Fruit fly (Drosophila melanogaster) whole organism, prepupa: Measurements from ENCODE around the gene Mi-2.

ENCODE experiments used
- Blimp-1 ChIP-seq: fragments of 200-800 bp; sonication (Bioruptor generic); optimal IDR thresholded peaks from 3 replicates; lab custom pipeline; 2017; ENCODE audit warnings: missing biosample characterization, missing genetic modification characterization, mild to moderate bottlenecking, moderate library complexity, missing genetic modification reagents
- CG10631 ChIP-seq: fragments of 200-800 bp; sonication (Bioruptor generic); optimal IDR thresholded peaks from 2 replicates; lab custom pipeline; 2016; ENCODE audit warnings: missing biosample characterization, missing genetic modification characterization
- CG11294 ChIP-seq: fragments of 200-800 bp; sonication (Bioruptor generic); IDR thresholded peaks from 2 replicates; pipeline ENCODE4 v1.3.6; 2022; ENCODE audit warnings: missing biosample characterization, missing genetic modification characterization
- CG11902 ChIP-seq: fragments of 200-800 bp; sonication (Bioruptor generic); optimal IDR thresholded peaks from 3 replicates; lab custom pipeline; 2016; ENCODE audit warnings: missing biosample characterization, missing genetic modification characterization
- CG15336 ChIP-seq: fragments of 200-800 bp; sonication (Bioruptor generic); IDR thresholded peaks from 2 replicates; pipeline ENCODE4 v1.3.6; 2022; ENCODE audit warnings: missing biosample characterization, missing genetic modification characterization
- CG32006 ChIP-seq: fragments of 200-800 bp; sonication (Bioruptor generic); optimal IDR thresholded peaks from 3 replicates; lab custom pipeline; 2017; ENCODE audit warnings: missing biosample characterization, mild to moderate bottlenecking, missing genetic modification characterization
- CG3919 ChIP-seq: fragments of 200-800 bp; sonication (Bioruptor generic); optimal IDR thresholded peaks from 3 replicates; lab custom pipeline; 2016; ENCODE audit warnings: missing biosample characterization, missing genetic modification characterization
- CG6163 ChIP-seq: fragments of 200-800 bp; sonication (Bioruptor generic); IDR thresholded peaks from 3 replicates; pipeline ENCODE4 v1.3.6; 2022; ENCODE audit warnings: missing biosample characterization, missing genetic modification characterization
- CG6276 ChIP-seq: fragments of 200-800 bp; sonication (Bioruptor generic); optimal IDR thresholded peaks from 2 replicates; lab custom pipeline; 2017; ENCODE audit warnings: missing biosample characterization, mild to moderate bottlenecking, missing genetic modification characterization
- CG6792 ChIP-seq: fragments of 200-800 bp; sonication (Bioruptor generic); optimal IDR thresholded peaks from 3 replicates; lab custom pipeline; 2016; ENCODE audit warnings: missing biosample characterization, missing genetic modification characterization
- CG6808 ChIP-seq: fragments of 200-800 bp; sonication (Bioruptor generic); optimal IDR thresholded peaks from 3 replicates; lab custom pipeline; 2017; ENCODE audit warnings: missing biosample characterization, missing genetic modification characterization, mild to moderate bottlenecking, moderate library complexity, missing genetic modification reagents
- CG7368 ChIP-seq: fragments of 200-800 bp; sonication (Bioruptor generic); optimal IDR thresholded peaks from 3 replicates; lab custom pipeline; 2016; ENCODE audit warnings: missing biosample characterization, missing genetic modification characterization
- CG8119 ChIP-seq: fragments of 200-800 bp; sonication (Bioruptor generic); IDR thresholded peaks from 3 replicates; pipeline ENCODE4 v1.3.6; 2022; ENCODE audit warnings: missing biosample characterization, missing genetic modification characterization
- CG8319 ChIP-seq: fragments of 200-800 bp; sonication (Bioruptor generic); optimal IDR thresholded peaks from 3 replicates; lab custom pipeline; 2016; ENCODE audit warnings: missing biosample characterization, missing genetic modification characterization
- CG8632 ChIP-seq: fragments of 200-800 bp; sonication (Bioruptor generic); optimal IDR thresholded peaks from 3 replicates; lab custom pipeline; 2016; ENCODE audit warnings: missing biosample characterization, missing genetic modification characterization
- CG9139 ChIP-seq: fragments of 200-800 bp; sonication (Bioruptor generic); optimal IDR thresholded peaks from 3 replicates; lab custom pipeline; 2017; ENCODE audit warnings: missing biosample characterization, mild to moderate bottlenecking, missing genetic modification characterization
- Eip75B ChIP-seq: fragments of 200-800 bp; sonication (Bioruptor generic); optimal IDR thresholded peaks from 3 replicates; lab custom pipeline; 2016; ENCODE audit warnings: missing biosample characterization, missing genetic modification characterization
- Eip78C ChIP-seq: fragments of 200-800 bp; sonication (Bioruptor generic); peaks from one replicate; lab custom pipeline; 2016; ENCODE audit warnings: missing biosample characterization, missing genetic modification characterization
- Ets21C ChIP-seq: fragments of 200-800 bp; sonication (Bioruptor generic); optimal IDR thresholded peaks from 3 replicates; lab custom pipeline; 2016; ENCODE audit warnings: missing biosample characterization, missing genetic modification characterization
- Lpt ChIP-seq: fragments of 200-800 bp; sonication (Bioruptor generic); optimal IDR thresholded peaks from 3 replicates; lab custom pipeline; 2016; ENCODE audit warnings: missing biosample characterization, missing genetic modification characterization
- Smox ChIP-seq: fragments of 200-800 bp; sonication (Bioruptor generic); optimal IDR thresholded peaks from 3 replicates; lab custom pipeline; 2016; ENCODE audit warnings: missing biosample characterization, missing genetic modification characterization
- Sox14 ChIP-seq: fragments of 200-800 bp; sonication (Bioruptor generic); optimal IDR thresholded peaks from 3 replicates; lab custom pipeline; 2016; ENCODE audit warnings: missing biosample characterization, missing genetic modification characterization
- acj6 ChIP-seq: fragments of 200-800 bp; sonication (Bioruptor generic); optimal IDR thresholded peaks from 3 replicates; lab custom pipeline; 2016; ENCODE audit warnings: missing biosample characterization, missing genetic modification characterization
- dac ChIP-seq: fragments of 200-800 bp; sonication (Bioruptor generic); optimal IDR thresholded peaks from 2 replicates; lab custom pipeline; 2017; ENCODE audit warnings: missing biosample characterization, mild to moderate bottlenecking, missing genetic modification characterization
- dsx ChIP-seq: fragments of 200-800 bp; optimal IDR thresholded peaks from 3 replicates; lab custom pipeline; 2019; ENCODE audit warnings: missing biosample characterization, mild to moderate bottlenecking, missing genetic modification characterization, moderate library complexity; ENCODE audit not compliant: poor library complexity, severe bottlenecking
- eg ChIP-seq: fragments of 200-800 bp; sonication (Bioruptor generic); IDR thresholded peaks from 3 replicates; pipeline ENCODE4 v1.3.6; 2022; ENCODE audit warnings: missing biosample characterization, missing genetic modification characterization
- esn ChIP-seq: fragments of 200-800 bp; sonication (Bioruptor generic); optimal IDR thresholded peaks from 2 replicates; lab custom pipeline; 2016; ENCODE audit warnings: missing biosample characterization, mild to moderate bottlenecking, missing genetic modification characterization, moderate library complexity
- fkh ChIP-seq: fragments of 200-800 bp; sonication (Bioruptor generic); optimal IDR thresholded peaks from 3 replicates; lab custom pipeline; 2017; ENCODE audit warnings: missing biosample characterization, mild to moderate bottlenecking, missing genetic modification characterization, moderate library complexity
- lz ChIP-seq: fragments of 200-800 bp; sonication (Bioruptor generic); optimal IDR thresholded peaks from 3 replicates; lab custom pipeline; 2016; ENCODE audit warnings: missing biosample characterization, missing genetic modification characterization
- net ChIP-seq: fragments of 200-800 bp; sonication (Bioruptor generic); optimal IDR thresholded peaks from 3 replicates; lab custom pipeline; 2016; ENCODE audit warnings: missing biosample characterization, missing genetic modification characterization
- salr ChIP-seq, 2 experiments: fragments of 200-800 bp; sonication (Bioruptor generic); optimal IDR thresholded peaks; 3 replicates each; lab custom pipeline; 2016 to 2018; ENCODE audit warnings: missing biosample characterization in 2 of 2, missing genetic modification characterization in 2 of 2, mild to moderate bottlenecking in 1 of 2
- spab ChIP-seq: fragments of 200-800 bp; sonication (Bioruptor generic); optimal IDR thresholded peaks from 2 replicates; lab custom pipeline; 2017; ENCODE audit warnings: missing biosample characterization, mild to moderate bottlenecking, missing genetic modification characterization, missing genetic modification reagents
- ss ChIP-seq, 2 experiments: fragments of 200-800 bp; sonication (Bioruptor generic); optimal IDR thresholded peaks; 2 replicates in 1 of 2; 3 replicates in 1 of 2; lab custom pipeline; 2017 to 2018; ENCODE audit warnings: mild to moderate bottlenecking in 2 of 2, missing biosample characterization in 2 of 2, missing genetic modification characterization in 2 of 2, moderate library complexity in 1 of 2
- topi ChIP-seq: fragments of 200-800 bp; sonication (Bioruptor generic); optimal IDR thresholded peaks from 3 replicates; lab custom pipeline; 2016; ENCODE audit warnings: missing biosample characterization, missing genetic modification characterization
- vri ChIP-seq: fragments of 200-800 bp; sonication (Bioruptor generic); optimal IDR thresholded peaks from 3 replicates; lab custom pipeline; 2016; ENCODE audit warnings: missing biosample characterization, mild to moderate bottlenecking, missing genetic modification characterization

Gene Mi-2

dm6 chr3L:19908201-19909127, 1.6 kb downstream of the Mi-2 start:
- no peak for TF ChIP-seq spab (GFP tag; lab: Kevin White, UChicago)
- no peak for TF ChIP-seq CG8119 (GFP tag; lab: Robert Waterston, UW)
- TF ChIP-seq dsx (GFP tag; lab: Kevin White, UChicago), result no peak
- TF ChIP-seq Blimp-1 (GFP tag; lab: Kevin White, UChicago), result peak; percentile 40
- TF ChIP-seq vri (GFP tag; lab: Kevin White, UChicago), result peak; percentile 65
- TF ChIP-seq CG15336 (GFP tag; lab: Robert Waterston, UW), result 0 out of 2 replicates have a peak, but pooled peaks have one; percentile 13
- TF ChIP-seq CG11294 (GFP tag; lab: Robert Waterston, UW), result no peak
- TF ChIP-seq esn (GFP tag; lab: Kevin White, UChicago), result no peak
- TF ChIP-seq salr (GFP tag; optimal IDR thresholded peaks at IDR 0.05; lab: Kevin White, UChicago), result no peak
- no peak for TF ChIP-seq Smox
- TF ChIP-seq Lpt (GFP tag; lab: Kevin White, UChicago), result peak; percentile 11
- TF ChIP-seq CG6163, result peak; percentile 61; the same call in 2 of the 3 replicates
- TF ChIP-seq Ets21C (GFP tag; lab: Kevin White, UChicago), result no peak
- peak in 1 of 2 experiments; percentile 4 for TF ChIP-seq ss (GFP tag; optimal IDR thresholded peaks at IDR 0.05; lab: Kevin White, UChicago)
- no peak for TF ChIP-seq Sox14 (GFP tag; lab: Kevin White, UChicago)
- TF ChIP-seq CG6808 (GFP tag; lab: Kevin White, UChicago), result peak; percentile 9
- TF ChIP-seq Eip75B (GFP tag; lab: Kevin White, UChicago), result no peak
- peak; percentile 39; the same call in 1 of the 3 replicates for TF ChIP-seq eg (GFP tag; lab: Robert Waterston, UW)
- no peak for TF ChIP-seq CG9139 (GFP tag; lab: Kevin White, UChicago)

dm6 chr3L:19907706-19908070, 2.3 kb downstream of the Mi-2 start:
- TF ChIP-seq net (no peak), CG6808 (GFP tag; lab: Kevin White, UChicago) (no peak), CG6792 (GFP tag; lab: Kevin White, UChicago) (peak; percentile 20), CG8319 (GFP tag; lab: Kevin White, UChicago) (no peak), CG7368 (GFP tag; lab: Kevin White, UChicago) (no peak), eg (GFP tag; lab: Robert Waterston, UW) (0 out of 3 replicates have a peak, but pooled peaks have one; percentile 10), CG11902 (GFP tag; lab: Kevin White, UChicago) (no peak), fkh (GFP tag; lab: Kevin White, UChicago) (no peak), Eip78C (no peak), CG3919 (GFP tag; lab: Kevin White, UChicago) (no peak), CG6276 (no peak), Sox14 (GFP tag; lab: Kevin White, UChicago) (no peak), CG32006 (GFP tag; lab: Kevin White, UChicago) (peak; percentile 49), CG10631 (no peak), Blimp-1 (GFP tag; lab: Kevin White, UChicago) (no peak), dac (GFP tag; lab: Kevin White, UChicago) (no peak), lz (GFP tag; lab: Kevin White, UChicago) (no peak), acj6 (GFP tag; lab: Kevin White, UChicago) (peak; percentile 5), topi (GFP tag; lab: Kevin White, UChicago) (peak; percentile 5), CG15336 (GFP tag; lab: Robert Waterston, UW) (0 out of 2 replicates have a peak, but pooled peaks have one; percentile 12), CG8632 (GFP tag; lab: Kevin White, UChicago) (no peak)
